Fruit fly (Drosophila melanogaster) whole organism: ENCODE measurements around the gene CG14443.

Experiments
- CG8478 ChIP-seq: fragments of >200 bp; optimal IDR thresholded peaks from 2 replicates; lab custom pipeline; 2018; ENCODE audit warnings: inconsistent platforms
- Dll ChIP-seq: fragments of >200 bp; optimal IDR thresholded peaks from 2 replicates; lab custom pipeline; 2017
- EcR ChIP-seq, 2 experiments: fragments of >200 bp; optimal IDR thresholded peaks; 2 replicates each; lab custom pipeline; 2017; ENCODE audit warnings: missing biosample characterization in 2 of 2, missing genetic modification characterization in 2 of 2, missing genetic modification reagents in 2 of 2

dm6 chrX:6617372-6617771 is 16.4 kb upstream of the CG14443 start:
- TF ChIP-seq Dll (lab: Kevin White, UChicago) = no peak
- no peak for TF ChIP-seq EcR (GFP tag; optimal IDR thresholded peaks at IDR 0.05; lab: Kevin White, UChicago)
- no peak for TF ChIP-seq CG8478 (lab: Kevin White, UChicago)
